Worm (Caenorhabditis elegans) whole organism, young adult: ENCODE data around the gene bgnt-1.1.

Source experiments
- F22D6.2 ChIP-seq: sonication (generic microtip); optimal IDR thresholded peaks from 2 replicates; lab custom pipeline; 2016; ENCODE audit warnings: mild to moderate bottlenecking, missing genetic modification characterization, missing compliant biosample characterization
- F49E8.2 ChIP-seq: sonication (generic microtip); optimal IDR thresholded peaks from 3 replicates; lab custom pipeline; 2017; ENCODE audit warnings: missing genetic modification characterization, mild to moderate bottlenecking, missing compliant biosample characterization, antibody characterized with exemption, moderate library complexity; ENCODE audit not compliant: insufficient read depth
- ama-1 ChIP-seq, 3 experiments: fragments of 150-350 bp in 1 of 3; sonication (generic microtip) in 2 of 3; optimal IDR thresholded peaks; 2 replicates each; lab custom pipeline; 2014 to 2018; ENCODE audit warnings: missing biosample characterization in 2 of 3, missing genetic modification characterization in 2 of 3, missing genetic modification reagents in 2 of 3
- bed-1 ChIP-seq: fragments of 200-800 bp; sonication (Bioruptor generic); IDR thresholded peaks from 2 replicates; pipeline ENCODE4 v1.3.6; 2022; ENCODE audit warnings: missing genetic modification reagents, missing genetic modification characterization, missing compliant biosample characterization
- hlh-12 ChIP-seq: sonication (generic microtip); optimal IDR thresholded peaks from 2 replicates; lab custom pipeline; 2016; ENCODE audit warnings: missing genetic modification characterization, missing compliant biosample characterization
- hmg-20 ChIP-seq: fragments of 200-800 bp; sonication (Bioruptor generic); IDR thresholded peaks from 2 replicates; pipeline ENCODE4 v1.3.6; 2022; ENCODE audit warnings: missing genetic modification reagents, missing genetic modification characterization, missing compliant biosample characterization
- lin-26 ChIP-seq: fragments of 200-800 bp; sonication (Bioruptor generic); IDR thresholded peaks from 2 replicates; pipeline ENCODE4 v1.3.6; 2022; ENCODE audit warnings: missing genetic modification reagents, missing genetic modification characterization, missing compliant biosample characterization
- madf-6 ChIP-seq: fragments of 200-800 bp; sonication (Bioruptor generic); IDR thresholded peaks from 2 replicates; pipeline ENCODE4 v1.3.6; 2022; ENCODE audit warnings: missing genetic modification reagents, missing genetic modification characterization, missing compliant biosample characterization
- nfyb-1 ChIP-seq: fragments of 200-800 bp; sonication (Bioruptor generic); IDR thresholded peaks from 2 replicates; pipeline ENCODE4 v1.3.6; 2022; ENCODE audit warnings: missing genetic modification reagents, missing genetic modification characterization, missing compliant biosample characterization
- pha-4 ChIP-seq: fragments of 150-350 bp; sonication (generic microtip); optimal IDR thresholded peaks from 2 replicates; lab custom pipeline; 2014; ENCODE audit warnings: missing biosample characterization, missing genetic modification reagents, missing genetic modification characterization
- ztf-22 ChIP-seq: fragments of 200-800 bp; sonication (Bioruptor generic); optimal IDR thresholded peaks from 2 replicates; lab custom pipeline; 2018; ENCODE audit warnings: mild to moderate bottlenecking, missing genetic modification characterization, moderate library complexity, missing compliant biosample characterization

DNA sequence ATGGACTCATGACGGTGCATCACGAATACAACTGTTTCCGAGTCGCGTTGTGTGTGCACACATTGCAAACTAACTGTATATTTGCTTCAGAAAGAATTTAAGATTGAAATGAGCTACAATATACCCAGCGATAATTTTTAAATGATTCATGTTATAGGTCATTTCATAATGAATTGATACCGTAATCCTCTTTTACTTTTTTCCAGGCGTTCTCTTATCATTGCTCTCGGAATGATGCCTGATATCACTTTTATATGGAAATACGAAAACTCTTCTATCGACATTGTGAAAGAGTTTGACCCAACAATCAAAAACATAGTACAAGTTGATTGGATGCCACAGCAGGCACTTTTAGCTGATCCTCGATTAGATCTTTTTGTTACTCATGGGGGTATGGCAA, 6.2 kb upstream of the bgnt-1.1 start:
- TF ChIP-seq nfyb-1 (GFP tag; lab: Robert Waterston, UW) (no peak), F22D6.2 (tag; lab: Kevin White, UChicago) (no peak), hlh-12 (no peak), ztf-22 (no peak), madf-6 (GFP tag; lab: Robert Waterston, UW) (no peak), hmg-20 (no peak), F49E8.2 (tag; lab: Kevin White, UChicago) (no peak), lin-26 (GFP tag; lab: Robert Waterston, UW) (no peak), pha-4 (tag; lab: Kevin White, UChicago) (no peak), bed-1 (GFP tag; lab: Robert Waterston, UW) (no peak), ama-1 (optimal IDR thresholded peaks at IDR 0.05; lab: Kevin White, UChicago) (no peak), ama-1 (GFP tag; optimal IDR thresholded peaks at IDR 0.05; lab: Kevin White, UChicago) (no peak)
